Worm (Caenorhabditis elegans) whole organism, L1 larva: ENCODE results near the gene rnp-3.

Experiments
- F16B12.6 ChIP-seq: fragments of 150-350 bp; optimal IDR thresholded peaks from 2 replicates; lab custom pipeline; 2014; ENCODE audit warnings: missing biosample characterization, missing genetic modification characterization
- Y116A8C.19 ChIP-seq: sonication (generic microtip); optimal IDR thresholded peaks from 2 replicates; lab custom pipeline; 2016; ENCODE audit warnings: missing compliant biosample characterization, missing genetic modification characterization, borderline replicate concordance
- alr-1 ChIP-seq: fragments of 200-800 bp; sonication (Bioruptor generic); optimal IDR thresholded peaks from 2 replicates; lab custom pipeline; 2018; ENCODE audit warnings: borderline replicate concordance, mild to moderate bottlenecking, missing genetic modification characterization, missing compliant biosample characterization
- ama-1 ChIP-seq: fragments of 150-350 bp; optimal IDR thresholded peaks from 2 replicates; lab custom pipeline; 2014
- blmp-1 ChIP-seq: fragments of 150-350 bp; optimal IDR thresholded peaks from 2 replicates; lab custom pipeline; 2014; ENCODE audit warnings: missing biosample characterization, missing genetic modification characterization
- ceh-82 ChIP-seq, 3 experiments: fragments of 150-350 bp in 1 of 3; sonication (generic microtip) in 2 of 3; optimal IDR thresholded peaks; 2 replicates each; lab custom pipeline; 2014 to 2017; ENCODE audit warnings: missing biosample characterization in 3 of 3, missing genetic modification characterization in 3 of 3
- ceh-88 ChIP-seq: fragments of 200-800 bp; sonication (Bioruptor generic); IDR thresholded peaks from 2 replicates; pipeline ENCODE4 v1.3.6; 2022; ENCODE audit warnings: missing genetic modification characterization, missing compliant biosample characterization
- ceh-90 ChIP-seq: sonication (generic microtip); optimal IDR thresholded peaks from 2 replicates; lab custom pipeline; 2016; ENCODE audit warnings: missing genetic modification characterization, missing compliant biosample characterization
- dpl-1 ChIP-seq, 3 experiments: fragments of 150-350 bp in 2 of 3; sonication (generic microtip) in 1 of 3; optimal IDR thresholded peaks; 2 replicates each; lab custom pipeline; 2014 to 2017; ENCODE audit warnings: missing biosample characterization in 3 of 3, missing genetic modification characterization in 3 of 3, missing genetic modification reagents in 3 of 3
- efl-1 ChIP-seq, 4 experiments: fragments of 150-350 bp; optimal IDR thresholded peaks in 3 of 4; peaks in 1 of 4; 1 replicate in 1 of 4; 2 replicates in 3 of 4; lab custom pipeline; 2014; ENCODE audit warnings: missing biosample characterization in 2 of 4, missing genetic modification characterization in 2 of 4, missing genetic modification reagents in 2 of 4
- efl-3 ChIP-seq: fragments of 200-800 bp; sonication (Bioruptor generic); optimal IDR thresholded peaks from 2 replicates; lab custom pipeline; 2018; ENCODE audit warnings: mild to moderate bottlenecking, missing genetic modification characterization, missing compliant biosample characterization
- egl-13 ChIP-seq: sonication (generic microtip); optimal IDR thresholded peaks from 2 replicates; lab custom pipeline; 2016; ENCODE audit warnings: missing genotype, missing genetic modification reagents, missing genetic modification characterization, missing compliant biosample characterization
- egl-27 ChIP-seq, 2 experiments: fragments of 150-350 bp in 1 of 2; sonication (generic microtip); optimal IDR thresholded peaks; 3 replicates each; lab custom pipeline; 2017 to 2018; ENCODE audit warnings: missing biosample characterization in 2 of 2, missing genetic modification characterization in 2 of 2, missing genetic modification reagents in 2 of 2
- fkh-10 ChIP-seq: sonication (generic microtip); optimal IDR thresholded peaks from 2 replicates; lab custom pipeline; 2017; ENCODE audit warnings: missing biosample characterization, missing genetic modification reagents, missing genetic modification characterization
- fos-1 ChIP-seq: fragments of 150-350 bp; optimal IDR thresholded peaks from 2 replicates; lab custom pipeline; 2014; ENCODE audit warnings: missing biosample characterization, missing genetic modification characterization
- hlh-17 ChIP-seq: fragments of 200-800 bp; sonication (Bioruptor generic); optimal IDR thresholded peaks from 2 replicates; lab custom pipeline; 2018; ENCODE audit warnings: missing genetic modification characterization, mild to moderate bottlenecking, missing compliant biosample characterization, moderate library complexity, borderline replicate concordance
- lin-15B ChIP-seq: fragments of 150-350 bp; sonication (generic microtip); optimal IDR thresholded peaks from 3 replicates; lab custom pipeline; 2014; ENCODE audit warnings: missing biosample characterization, missing genetic modification characterization
- lin-35 ChIP-seq, 2 experiments: fragments of 150-350 bp; optimal IDR thresholded peaks; 2 replicates each; lab custom pipeline; 2014; ENCODE audit warnings: missing biosample characterization in 2 of 2, missing genetic modification characterization in 2 of 2, missing genetic modification reagents in 2 of 2
- lir-3 ChIP-seq: sonication (generic microtip); optimal IDR thresholded peaks from 2 replicates; lab custom pipeline; 2016; ENCODE audit warnings: mild to moderate bottlenecking, missing genetic modification characterization, moderate library complexity, missing compliant biosample characterization; ENCODE audit not compliant: poor library complexity
- mep-1 ChIP-seq: fragments of 150-350 bp; optimal IDR thresholded peaks from 2 replicates; lab custom pipeline; 2014; ENCODE audit warnings: missing biosample characterization, missing genetic modification characterization
- nhr-19 ChIP-seq: fragments of 200-800 bp; sonication (Bioruptor generic); conservative IDR thresholded peaks from 2 replicates; pipeline ENCODE4 v1.3.6; 2022; ENCODE audit warnings: missing genetic modification characterization, missing compliant biosample characterization
- nhr-47 ChIP-seq: sonication (generic microtip); optimal IDR thresholded peaks from 2 replicates; lab custom pipeline; 2016; ENCODE audit warnings: mild to moderate bottlenecking, missing genetic modification characterization, moderate library complexity, missing compliant biosample characterization
- nhr-71 ChIP-seq: sonication (generic microtip); optimal IDR thresholded peaks from 2 replicates; lab custom pipeline; 2016; ENCODE audit warnings: mild to moderate bottlenecking, missing genetic modification characterization, moderate library complexity, missing compliant biosample characterization
- nhr-85 ChIP-seq: sonication (generic microtip); peaks from one replicate; lab custom pipeline; 2016; ENCODE audit warnings: missing genetic modification characterization, inconsistent platforms, missing compliant biosample characterization
- rnt-1 ChIP-seq: sonication (generic microtip); optimal IDR thresholded peaks from 2 replicates; lab custom pipeline; 2016; ENCODE audit warnings: mild to moderate bottlenecking, missing genetic modification characterization, moderate library complexity, missing compliant biosample characterization
- skn-1 ChIP-seq: fragments of 150-350 bp; optimal IDR thresholded peaks from 2 replicates; lab custom pipeline; 2014; ENCODE audit warnings: missing biosample characterization, missing genetic modification characterization
- snu-23 ChIP-seq: sonication (generic microtip); optimal IDR thresholded peaks from 2 replicates; lab custom pipeline; 2016; ENCODE audit warnings: missing genetic modification characterization, missing compliant biosample characterization
- unc-30 ChIP-seq: sonication (generic microtip); optimal IDR thresholded peaks from 2 replicates; lab custom pipeline; 2017; ENCODE audit warnings: missing biosample characterization, missing genetic modification characterization
- vab-15 ChIP-seq: sonication (generic microtip); optimal IDR thresholded peaks from 2 replicates; lab custom pipeline; 2017; ENCODE audit warnings: missing genotype, mild to moderate bottlenecking, missing genetic modification characterization, missing compliant biosample characterization
- xbp-1 ChIP-seq: sonication (generic microtip); optimal IDR thresholded peaks from 2 replicates; lab custom pipeline; 2016; ENCODE audit warnings: missing genetic modification characterization, missing compliant biosample characterization
- zip-4 ChIP-seq: fragments of 200-800 bp; sonication (Bioruptor generic); optimal IDR thresholded peaks from 2 replicates; lab custom pipeline; 2018; ENCODE audit warnings: mild to moderate bottlenecking, missing genetic modification characterization, moderate library complexity, missing compliant biosample characterization
- ztf-11 ChIP-seq, 2 experiments: sonication (generic microtip); optimal IDR thresholded peaks; 2 replicates each; lab custom pipeline; 2016 to 2017; ENCODE audit warnings: missing genetic modification characterization in 2 of 2, missing biosample characterization in 1 of 2, missing compliant biosample characterization in 1 of 2

rnp-3 gene

DNA sequence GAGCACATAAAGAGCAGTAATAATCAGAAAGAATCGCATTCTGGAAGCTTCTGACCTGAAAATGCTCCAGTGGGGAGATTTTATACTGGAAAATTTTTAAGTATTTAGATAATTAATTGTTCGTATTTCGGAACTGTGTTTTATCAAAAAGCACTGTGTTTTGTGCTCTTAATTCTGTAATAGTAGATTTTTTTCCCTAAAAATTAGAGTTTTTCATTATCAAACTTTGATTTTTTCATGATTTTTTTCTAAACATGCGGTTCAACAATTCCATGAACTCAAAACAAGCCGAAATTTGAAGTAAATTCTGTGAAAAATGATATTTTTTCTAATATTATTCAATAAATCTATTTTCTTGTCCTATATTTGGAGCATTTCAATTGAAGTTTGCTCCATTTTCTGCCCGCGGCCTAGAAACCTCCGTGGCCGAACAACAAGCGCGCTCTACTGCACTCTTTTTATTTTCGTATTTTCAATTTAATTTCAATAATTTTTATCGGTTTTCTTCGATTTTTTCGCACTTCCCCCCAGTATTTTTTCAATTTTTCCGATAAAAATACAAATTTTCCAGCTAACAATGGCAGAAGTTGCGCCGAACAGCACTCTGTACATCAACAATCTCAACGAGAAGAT is 2.2 kb upstream of the rnp-3 start, which contains the start of the genes K08D10.13 and rnp-2 (continued):
- TF ChIP-seq fkh-10 (GFP tag; lab: Kevin White, UChicago) (peak; percentile 1), ama-1 (lab: Kevin White, UChicago) (no peak), rnt-1 (tag; lab: Kevin White, UChicago) (peak; percentile 88), alr-1 (tag; lab: Kevin White, UChicago) (no peak), xbp-1 (tag; lab: Kevin White, UChicago) (peak; percentile 59), skn-1 (tag; lab: Kevin White, UChicago) (no peak), nhr-85 (tag; lab: Kevin White, UChicago) (peak; percentile 84), efl-3 (GFP tag; lab: Kevin White, UChicago) (no peak)

ce11 chrIV:4172242-4172641 is 1.6 kb upstream of the rnp-3 start:
- TF ChIP-seq nhr-19 (no peak), fos-1 (tag; lab: Kevin White, UChicago) (no peak), ceh-88 (GFP tag; lab: Robert Waterston, UW) (no peak), vab-15 (no peak), snu-23 (no peak), egl-27 (tag; optimal IDR thresholded peaks at IDR 0.05; lab: Kevin White, UChicago) (no peak), unc-30 (tag; lab: Kevin White, UChicago) (no peak)

DNA sequence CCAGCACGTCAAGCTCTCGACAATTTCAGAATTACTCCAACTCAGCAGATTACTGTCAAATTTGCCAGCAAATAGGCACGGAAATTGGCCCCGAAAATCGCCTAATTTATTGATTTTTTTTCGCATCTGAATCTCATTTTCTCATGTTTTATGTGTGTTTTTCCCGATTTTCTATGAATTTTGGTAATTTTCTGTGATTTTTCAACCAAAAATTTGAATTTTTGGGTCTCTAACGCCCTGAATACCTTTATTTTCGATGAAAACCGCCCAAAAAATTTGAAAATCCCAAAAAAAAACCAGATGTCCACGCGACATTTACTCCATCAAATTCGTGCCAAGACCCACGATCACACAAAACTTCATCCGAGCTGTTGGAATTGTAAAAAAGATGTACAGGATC is 2.2 kb downstream of the rnp-3 start, which contains the start of gene dnj-15:
Gene dnj-15, plus strand, starts transcription at position 301 of the 400 bp plus-strand sequence.
- TF ChIP-seq ztf-11 (tag; optimal IDR thresholded peaks at IDR 0.05; lab: Kevin White, UChicago) (no peak), mep-1 (tag; lab: Kevin White, UChicago) (no peak), hlh-17 (GFP tag; lab: Kevin White, UChicago) (no peak), snu-23 (no peak)

- TF ChIP-seq blmp-1 (no peak), lir-3 (tag; lab: Kevin White, UChicago) (no peak), efl-1 (optimal IDR thresholded peaks at IDR 0.05; lab: Kevin White, UChicago) (no peak), efl-1 (GFP tag; optimal IDR thresholded peaks at IDR 0.05 in 1 of 2; lab: Kevin White, UChicago) (peak; percentile 38 to 51), nhr-85 (tag; lab: Kevin White, UChicago) (peak; percentile 33), egl-13 (tag; lab: Kevin White, UChicago) (no peak), dpl-1 (GFP tag; optimal IDR thresholded peaks at IDR 0.05; lab: Kevin White, UChicago) (peak in 1 of 3 experiments; percentile 9)
Observed at ce11 chrIV:4176659-4177058, 2.8 kb downstream of the rnp-3 start.

- TF ChIP-seq nhr-47 (tag; lab: Kevin White, UChicago) (no peak), dpl-1 (GFP tag; optimal IDR thresholded peaks at IDR 0.05; lab: Kevin White, UChicago) (peak in 1 of 3 experiments; percentile 10), efl-1 (optimal IDR thresholded peaks at IDR 0.05; lab: Kevin White, UChicago) (peak; percentile 13 to 28), efl-1 (GFP tag; optimal IDR thresholded peaks at IDR 0.05 in 1 of 2; lab: Kevin White, UChicago) (peak; percentile 29 to 91), Y116A8C.19 (no peak), F16B12.6 (tag; lab: Kevin White, UChicago) (no peak), zip-4 (GFP tag; lab: Kevin White, UChicago) (no peak), ceh-82 (tag; optimal IDR thresholded peaks at IDR 0.05; lab: Kevin White, UChicago) (no peak), ceh-90 (tag; lab: Kevin White, UChicago) (no peak), lin-35 (GFP tag; optimal IDR thresholded peaks at IDR 0.05; lab: Kevin White, UChicago) (no peak), nhr-71 (no peak), lin-15B (tag; lab: Kevin White, UChicago) (peak; percentile 23)
Observed at ce11 chrIV:4177560-4177959, 3.7 kb downstream of the rnp-3 start.
